Worm (Caenorhabditis elegans) whole organism, L1 larva: ENCODE results near the gene egas-3.

Source experiments
- ceh-82 ChIP-seq, 3 experiments: fragments of 150-350 bp in 1 of 3; sonication (generic microtip) in 2 of 3; optimal IDR thresholded peaks; 2 replicates each; lab custom pipeline; 2014 to 2017; ENCODE audit warnings: missing biosample characterization in 3 of 3, missing genetic modification characterization in 3 of 3
- dsc-1 ChIP-seq: sonication (generic microtip); optimal IDR thresholded peaks from 2 replicates; lab custom pipeline; 2016; ENCODE audit warnings: mild to moderate bottlenecking, missing genetic modification characterization, missing compliant biosample characterization
- elt-2 ChIP-seq: sonication (generic microtip); optimal IDR thresholded peaks from 2 replicates; lab custom pipeline; 2016; ENCODE audit warnings: missing genetic modification characterization, mild to moderate bottlenecking, inconsistent platforms, missing compliant biosample characterization, missing genetic modification reagents
- fkh-10 ChIP-seq: sonication (generic microtip); optimal IDR thresholded peaks from 2 replicates; lab custom pipeline; 2017; ENCODE audit warnings: missing biosample characterization, missing genetic modification reagents, missing genetic modification characterization
- fos-1 ChIP-seq: fragments of 150-350 bp; optimal IDR thresholded peaks from 2 replicates; lab custom pipeline; 2014; ENCODE audit warnings: missing biosample characterization, missing genetic modification characterization
- unc-98 ChIP-seq: fragments of 200-800 bp; sonication (Bioruptor generic); IDR thresholded peaks from 2 replicates; pipeline ENCODE4 v1.3.6; 2022; ENCODE audit warnings: missing genetic modification characterization, missing compliant biosample characterization
- ztf-4 ChIP-seq: fragments of 150-350 bp; optimal IDR thresholded peaks from 2 replicates; lab custom pipeline; 2014; ENCODE audit warnings: missing biosample characterization, missing genetic modification characterization

DNA sequence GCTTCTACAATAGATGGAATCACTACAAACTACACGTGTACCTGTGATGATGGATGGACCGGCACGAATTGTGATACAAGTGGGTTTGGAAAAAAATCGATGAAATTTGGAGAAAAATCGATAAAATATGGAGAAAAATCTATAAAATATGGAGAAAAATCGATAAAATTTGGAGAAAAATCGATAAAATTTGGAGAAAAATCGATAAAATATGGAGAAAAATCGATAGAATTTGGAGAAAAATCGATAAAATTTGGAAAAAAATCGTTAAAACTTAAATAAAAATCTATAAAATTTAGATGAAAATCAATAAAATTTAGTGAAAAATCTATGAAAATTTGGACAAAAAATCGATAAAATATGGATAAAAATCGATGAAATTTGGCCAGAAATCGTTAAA, 8.1 kb upstream of the egas-3 start:
- TF ChIP-seq ztf-4 (tag; lab: Kevin White, UChicago) (no peak), elt-2 (tag; lab: Kevin White, UChicago) (no peak), dsc-1 (no peak), ceh-82 (tag; optimal IDR thresholded peaks at IDR 0.05; lab: Kevin White, UChicago) (no peak), fkh-10 (GFP tag; lab: Kevin White, UChicago) (no peak), unc-98 (GFP tag; lab: Robert Waterston, UW) (no peak), fos-1 (tag; lab: Kevin White, UChicago) (no peak)
